Fruit fly (Drosophila melanogaster): ENCODE results near the gene yl.
A peak's percentile ranks its signal among the peaks of the same experiment; 100 is the strongest.

The yl gene

DNA sequence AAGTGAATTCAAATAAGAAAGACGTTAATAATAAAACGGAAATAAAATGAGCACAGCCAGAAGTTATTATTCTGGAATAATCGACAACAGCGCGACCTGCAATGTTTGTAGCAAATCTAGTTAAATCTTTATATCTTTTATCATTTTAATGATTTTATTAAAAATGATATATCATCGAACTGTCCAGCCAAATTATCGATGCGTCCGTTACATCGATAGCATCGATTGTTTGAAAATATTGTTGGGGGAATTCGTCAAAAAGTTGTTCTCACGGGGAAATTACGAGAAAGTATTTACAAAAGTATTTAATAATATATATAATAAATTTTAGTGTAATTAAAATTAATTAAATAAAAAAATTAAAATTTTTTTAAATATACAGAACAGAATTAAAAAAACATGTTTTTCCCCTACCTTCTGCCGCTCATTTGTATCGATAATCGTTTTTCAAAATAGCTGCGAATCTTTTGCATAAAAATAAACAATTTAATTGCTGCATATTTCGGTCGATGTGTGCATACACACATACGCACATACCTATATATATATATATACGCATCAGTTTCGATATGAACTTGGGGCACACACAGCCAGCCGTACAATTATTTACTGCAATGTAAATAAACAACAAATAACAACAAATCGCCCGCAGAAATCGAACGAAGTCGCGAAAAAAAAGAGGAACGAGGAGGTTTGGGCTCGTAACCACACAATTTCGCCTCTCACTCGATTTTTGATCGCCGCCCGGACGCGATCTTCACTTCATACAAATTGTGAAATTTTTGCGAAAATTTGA is 50.1 kb downstream of the yl start, which contains the start of gene CG32599:
TSS of gene CG32599 (plus strand) at position 746 of the 796 bp plus-strand sequence.
- TF ChIP-seq foxo (GFP tag; optimal IDR thresholded peaks at IDR 0.05) (peak in 1 of 2 experiments; percentile 29), rgr (GFP tag; optimal IDR thresholded peaks at IDR 0.05) (peak; percentile 12), brk (GFP tag; optimal IDR thresholded peaks at IDR 0.05) (no peak), GATAd (GFP tag; optimal IDR thresholded peaks at IDR 0.05) (no peak), Dfd (GFP tag; optimal IDR thresholded peaks at IDR 0.05) (no peak), pan (optimal IDR thresholded peaks at IDR 0.05) (no peak), Rel (GFP tag; optimal IDR thresholded peaks at IDR 0.05) (no peak), Rel (tag; optimal IDR thresholded peaks at IDR 0.05) (peak; percentile 54), CG32264 (GFP tag; optimal IDR thresholded peaks at IDR 0.05) (no peak), Vsx2 (GFP tag; optimal IDR thresholded peaks at IDR 0.05; ENCODE audit: partially characterized antibody) (no peak), dsf (GFP tag; optimal IDR thresholded peaks at IDR 0.05; ENCODE audit: borderline replicate concordance) (no peak), HLH106 (tag; optimal IDR thresholded peaks at IDR 0.05) (peak; percentile 29), Jra (GFP tag; optimal IDR thresholded peaks at IDR 0.05) (no peak), Mio (GFP tag; optimal IDR thresholded peaks at IDR 0.05) (no peak), N (GFP tag; optimal IDR thresholded peaks at IDR 0.05) (no peak), CrebA (GFP tag; optimal IDR thresholded peaks at IDR 0.05; ENCODE audit: borderline replicate concordance) (no peak), jim (GFP tag; optimal IDR thresholded peaks at IDR 0.05) (no peak)

DNA sequence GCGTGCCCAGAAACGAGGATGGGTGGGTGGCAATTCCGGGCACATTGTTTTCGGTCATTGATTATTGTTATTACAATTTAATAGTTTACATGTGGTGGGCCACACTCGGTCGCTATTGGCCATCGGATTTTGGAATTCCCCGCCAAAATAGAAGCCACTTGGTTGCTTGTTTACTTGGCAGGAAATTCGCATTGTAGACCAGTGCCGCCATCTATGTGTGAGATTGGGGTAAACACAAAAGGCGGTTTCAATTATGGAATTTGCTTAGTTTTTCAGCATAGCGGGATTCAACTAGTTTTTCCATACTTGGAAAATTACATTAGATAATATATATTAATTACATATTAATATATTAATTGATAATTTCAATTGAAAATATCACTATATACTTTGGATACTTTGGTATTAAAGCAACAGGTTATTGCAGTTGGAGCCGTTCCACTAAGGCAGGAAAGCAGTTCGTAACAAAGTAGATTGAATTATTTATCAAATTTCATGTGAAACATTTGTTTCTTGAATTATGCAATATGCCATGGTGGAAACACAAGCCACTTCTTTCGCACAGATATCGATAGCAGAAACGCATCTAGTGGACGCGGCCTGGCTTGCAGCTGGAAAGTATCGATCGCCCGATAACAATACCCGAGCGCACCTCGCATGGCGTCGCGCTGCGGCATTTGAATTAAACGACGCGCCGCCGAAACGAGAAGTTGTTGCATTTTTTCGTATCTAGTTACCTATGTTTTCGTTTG is 54.2 kb downstream of the yl start, which contains the start of gene mud:
TSS of gene mud (plus strand) at position 698 of the 752 bp plus-strand sequence.
- peak; percentile 14 for TF ChIP-seq HLH106 (tag; optimal IDR thresholded peaks at IDR 0.05)
- TF ChIP-seq woc (GFP tag; optimal IDR thresholded peaks at IDR 0.05) = peak; percentile 14
- TF ChIP-seq Jra (GFP tag; optimal IDR thresholded peaks at IDR 0.05) = no peak
- TF ChIP-seq ey (GFP tag; optimal IDR thresholded peaks at IDR 0.05) = no peak
- no peak for TF ChIP-seq fru (GFP tag; optimal IDR thresholded peaks at IDR 0.05)
- TF ChIP-seq foxo (GFP tag; optimal IDR thresholded peaks at IDR 0.05) = peak in 1 of 2 experiments; percentile 14
- TF ChIP-seq brk (GFP tag; optimal IDR thresholded peaks at IDR 0.05) = no peak

All from whole organism, wandering third instar larva.